Fruit fly (Drosophila melanogaster) whole organism, prepupa: ENCODE results near the gene CG10365.

ENCODE experiments used
- CG16779 ChIP-seq: fragments of 200-800 bp; sonication (Bioruptor generic); optimal IDR thresholded peaks from 3 replicates; lab custom pipeline; 2017; ENCODE audit warnings: missing biosample characterization, mild to moderate bottlenecking, missing genetic modification characterization
- CG7368 ChIP-seq: fragments of 200-800 bp; sonication (Bioruptor generic); optimal IDR thresholded peaks from 3 replicates; lab custom pipeline; 2016; ENCODE audit warnings: missing biosample characterization, missing genetic modification characterization
- CG8632 ChIP-seq: fragments of 200-800 bp; sonication (Bioruptor generic); optimal IDR thresholded peaks from 3 replicates; lab custom pipeline; 2016; ENCODE audit warnings: missing biosample characterization, missing genetic modification characterization
- Gug ChIP-seq: fragments of 200-800 bp; sonication (Bioruptor generic); IDR thresholded peaks from 2 replicates; pipeline ENCODE4 v1.3.6; 2022; ENCODE audit warnings: missing biosample characterization, missing genetic modification characterization
- Hr38 ChIP-seq: sonication (Bioruptor generic); optimal IDR thresholded peaks from 2 replicates; lab custom pipeline; 2016; ENCODE audit warnings: missing biosample characterization, missing genetic modification characterization
- cyc ChIP-seq: fragments of 200-800 bp; sonication (Bioruptor generic); optimal IDR thresholded peaks from 3 replicates; lab custom pipeline; 2016; ENCODE audit warnings: missing biosample characterization, missing genetic modification characterization
- net ChIP-seq: fragments of 200-800 bp; sonication (Bioruptor generic); optimal IDR thresholded peaks from 3 replicates; lab custom pipeline; 2016; ENCODE audit warnings: missing biosample characterization, missing genetic modification characterization
- salr ChIP-seq, 2 experiments: fragments of 200-800 bp; sonication (Bioruptor generic); optimal IDR thresholded peaks; 3 replicates each; lab custom pipeline; 2016 to 2018; ENCODE audit warnings: missing biosample characterization in 2 of 2, missing genetic modification characterization in 2 of 2, mild to moderate bottlenecking in 1 of 2

DNA sequence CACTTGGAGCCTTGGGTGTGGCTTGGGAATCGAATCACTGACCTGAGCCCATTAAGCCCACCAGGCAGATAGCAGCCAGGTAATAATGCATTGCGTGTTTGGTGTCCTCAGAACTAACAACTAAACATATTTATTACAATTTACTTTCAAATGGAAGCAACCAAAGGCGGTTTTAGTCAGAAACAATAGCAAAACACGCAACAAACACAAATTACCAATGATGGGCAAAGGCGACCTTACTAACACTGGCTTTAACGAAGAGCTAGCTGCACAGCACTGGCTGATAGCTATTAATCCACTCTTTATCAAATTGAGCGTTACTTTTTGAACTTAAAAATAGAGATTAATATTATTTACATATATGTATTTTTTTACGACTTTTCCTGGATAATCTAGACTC lies 39.9 kb downstream of the CG10365 start, which contains the start of gene udt:
- TF ChIP-seq CG16779 (no peak), salr (GFP tag; optimal IDR thresholded peaks at IDR 0.05; lab: Kevin White, UChicago) (no peak), net (GFP tag; lab: Kevin White, UChicago) (no peak), CG8632 (GFP tag; lab: Kevin White, UChicago) (no peak), Gug (GFP tag; lab: Robert Waterston, UW) (no peak), cyc (GFP tag; lab: Kevin White, UChicago) (no peak), CG7368 (no peak), Hr38 (no peak)
